Worm (Caenorhabditis elegans) whole organism, young adult: ENCODE measurements around the gene del-8.

Experiments used
- B0019.2 ChIP-seq: fragments of 200-800 bp; sonication (Bioruptor generic); conservative IDR thresholded peaks from 2 replicates; pipeline ENCODE4 v1.3.6; 2022; ENCODE audit warnings: missing genetic modification reagents, missing genetic modification characterization, missing compliant biosample characterization
- B0035.1 ChIP-seq: sonication (generic microtip); optimal IDR thresholded peaks from 2 replicates; lab custom pipeline; 2016; ENCODE audit warnings: missing genetic modification characterization, mild to moderate bottlenecking, missing compliant biosample characterization, missing genotype, missing genetic modification reagents
- B0336.3 ChIP-seq: fragments of 200-800 bp; sonication (Bioruptor generic); IDR thresholded peaks from 2 replicates; pipeline ENCODE4 v1.3.6; 2022; ENCODE audit warnings: missing genetic modification characterization, missing compliant biosample characterization
- F10E7.11 ChIP-seq: sonication (generic microtip); optimal IDR thresholded peaks from 2 replicates; lab custom pipeline; 2017; ENCODE audit warnings: mild to moderate bottlenecking, missing genetic modification characterization, moderate library complexity, missing compliant biosample characterization
- F22D6.2 ChIP-seq: sonication (generic microtip); optimal IDR thresholded peaks from 2 replicates; lab custom pipeline; 2016; ENCODE audit warnings: mild to moderate bottlenecking, missing genetic modification characterization, missing compliant biosample characterization
- F39B2.1 ChIP-seq: fragments of 200-800 bp; sonication (Bioruptor generic); IDR thresholded peaks from 2 replicates; pipeline ENCODE4 v1.3.6; 2022; ENCODE audit warnings: missing genetic modification reagents, missing genetic modification characterization, missing compliant biosample characterization
- F49E8.2 ChIP-seq: sonication (generic microtip); optimal IDR thresholded peaks from 3 replicates; lab custom pipeline; 2017; ENCODE audit warnings: missing genetic modification characterization, mild to moderate bottlenecking, missing compliant biosample characterization, antibody characterized with exemption, moderate library complexity; ENCODE audit not compliant: insufficient read depth
- F55B11.4 ChIP-seq: sonication (generic microtip); optimal IDR thresholded peaks from 2 replicates; lab custom pipeline; 2016; ENCODE audit warnings: missing compliant biosample characterization, missing genetic modification characterization, borderline replicate concordance; ENCODE audit not compliant: insufficient read depth
- F57C9.4 ChIP-seq: sonication (generic microtip); optimal IDR thresholded peaks from 2 replicates; lab custom pipeline; 2017; ENCODE audit warnings: mild to moderate bottlenecking, missing genetic modification characterization, missing compliant biosample characterization
- T07F8.4 ChIP-seq: sonication (generic microtip); optimal IDR thresholded peaks from 2 replicates; lab custom pipeline; 2016; ENCODE audit warnings: mild to moderate bottlenecking, missing genetic modification characterization, moderate library complexity, missing compliant biosample characterization
- T26A5.8 ChIP-seq: sonication (generic microtip); optimal IDR thresholded peaks from 2 replicates; lab custom pipeline; 2016; ENCODE audit warnings: missing genetic modification characterization, missing compliant biosample characterization
- Y67H2A.10 ChIP-seq: fragments of 200-800 bp; sonication (Bioruptor generic); conservative IDR thresholded peaks from 2 replicates; pipeline ENCODE4 v1.3.6; 2022; ENCODE audit warnings: missing genetic modification reagents, missing genetic modification characterization, missing compliant biosample characterization
- bed-1 ChIP-seq: fragments of 200-800 bp; sonication (Bioruptor generic); IDR thresholded peaks from 2 replicates; pipeline ENCODE4 v1.3.6; 2022; ENCODE audit warnings: missing genetic modification reagents, missing genetic modification characterization, missing compliant biosample characterization
- bed-2 ChIP-seq: fragments of 200-800 bp; sonication (Bioruptor generic); IDR thresholded peaks from 2 replicates; pipeline ENCODE4 v1.3.6; 2022; ENCODE audit warnings: missing genetic modification reagents, missing genetic modification characterization, missing compliant biosample characterization
- cebp-1 ChIP-seq, 2 experiments: fragments of 200-800 bp in 1 of 2; sonication (Bioruptor generic) in 1 of 2; sonication (generic microtip) in 1 of 2; IDR thresholded peaks in 1 of 2; optimal IDR thresholded peaks in 1 of 2; 2 replicates each; pipeline versions ENCODE4 v1.3.6 to Lab custom; 2017 to 2022; ENCODE audit warnings: missing compliant biosample characterization in 2 of 2, missing genetic modification characterization in 2 of 2, mild to moderate bottlenecking in 1 of 2, missing genetic modification reagents in 1 of 2, moderate library complexity in 1 of 2
- ceh-27 ChIP-seq: fragments of 200-800 bp; sonication (Bioruptor generic); optimal IDR thresholded peaks from 2 replicates; lab custom pipeline; 2018; ENCODE audit warnings: mild to moderate bottlenecking, missing genetic modification characterization, moderate library complexity, missing compliant biosample characterization
- dpl-1 ChIP-seq: fragments of 150-350 bp; optimal IDR thresholded peaks from 2 replicates; lab custom pipeline; 2014; ENCODE audit warnings: missing biosample characterization, missing genetic modification reagents, missing genetic modification characterization
- egl-18 ChIP-seq: fragments of 200-800 bp; sonication (Bioruptor generic); IDR thresholded peaks from 2 replicates; pipeline ENCODE4 v1.3.6; 2022; ENCODE audit warnings: missing genetic modification reagents, missing genetic modification characterization, missing compliant biosample characterization
- ets-4 ChIP-seq: fragments of 200-800 bp; sonication (Bioruptor generic); optimal IDR thresholded peaks from 2 replicates; lab custom pipeline; 2018; ENCODE audit warnings: mild to moderate bottlenecking, missing genetic modification characterization, missing compliant biosample characterization
- gei-17 ChIP-seq: fragments of 200-800 bp; sonication (Bioruptor generic); optimal IDR thresholded peaks from 2 replicates; lab custom pipeline; 2018; ENCODE audit warnings: mild to moderate bottlenecking, missing genetic modification characterization, missing compliant biosample characterization
- him-1 ChIP-seq: sonication (generic microtip); optimal IDR thresholded peaks from 2 replicates; lab custom pipeline; 2016; ENCODE audit warnings: missing genotype, missing genetic modification reagents, missing genetic modification characterization, missing compliant biosample characterization
- hlh-12 ChIP-seq: sonication (generic microtip); optimal IDR thresholded peaks from 2 replicates; lab custom pipeline; 2016; ENCODE audit warnings: missing genetic modification characterization, missing compliant biosample characterization
- hlh-26 ChIP-seq: fragments of 200-800 bp; sonication (Bioruptor generic); conservative IDR thresholded peaks from 2 replicates; pipeline ENCODE4 v1.3.6; 2022; ENCODE audit warnings: missing genetic modification reagents, missing genetic modification characterization, missing compliant biosample characterization
- hmg-20 ChIP-seq: fragments of 200-800 bp; sonication (Bioruptor generic); IDR thresholded peaks from 2 replicates; pipeline ENCODE4 v1.3.6; 2022; ENCODE audit warnings: missing genetic modification reagents, missing genetic modification characterization, missing compliant biosample characterization
- hrde-1 ChIP-seq: sonication (generic microtip); optimal IDR thresholded peaks from 2 replicates; lab custom pipeline; 2016; ENCODE audit warnings: missing genetic modification characterization, mild to moderate bottlenecking, missing compliant biosample characterization, moderate library complexity, missing genotype, missing genetic modification reagents, borderline replicate concordance
- let-607 ChIP-seq, 2 experiments: fragments of 200-800 bp in 1 of 2; sonication (Bioruptor generic) in 1 of 2; sonication (generic microtip) in 1 of 2; optimal IDR thresholded peaks; 2 replicates each; lab custom pipeline; 2016 to 2018; ENCODE audit warnings: mild to moderate bottlenecking in 2 of 2, missing compliant biosample characterization in 2 of 2, missing genetic modification characterization in 2 of 2, moderate library complexity in 2 of 2, missing genotype in 1 of 2
- lir-1 ChIP-seq: fragments of 200-800 bp; sonication (Bioruptor generic); conservative IDR thresholded peaks from 2 replicates; pipeline ENCODE4 v1.3.6; 2022; ENCODE audit warnings: missing genetic modification reagents, missing genetic modification characterization, missing compliant biosample characterization
- lsl-1 ChIP-seq: fragments of 200-800 bp; sonication (Bioruptor generic); optimal IDR thresholded peaks from 2 replicates; lab custom pipeline; 2018; ENCODE audit warnings: mild to moderate bottlenecking, missing genetic modification characterization, moderate library complexity, missing compliant biosample characterization
- madf-10 ChIP-seq: sonication (generic microtip); optimal IDR thresholded peaks from 2 replicates; lab custom pipeline; 2016; ENCODE audit warnings: mild to moderate bottlenecking, missing genetic modification characterization, missing compliant biosample characterization
- madf-3 ChIP-seq: fragments of 200-800 bp; sonication (Bioruptor generic); IDR thresholded peaks from 2 replicates; pipeline ENCODE4 v1.3.6; 2022; ENCODE audit warnings: missing genetic modification reagents, missing genetic modification characterization, missing compliant biosample characterization
- madf-8 ChIP-seq: fragments of 200-800 bp; sonication (Bioruptor generic); conservative IDR thresholded peaks from 2 replicates; pipeline ENCODE4 v1.3.6; 2022; ENCODE audit warnings: missing genetic modification reagents, missing genetic modification characterization, missing compliant biosample characterization
- mes-4 ChIP-seq: sonication (generic microtip); optimal IDR thresholded peaks from 2 replicates; lab custom pipeline; 2016; ENCODE audit warnings: missing genotype, missing genetic modification characterization, missing compliant biosample characterization
- nfya-1 ChIP-seq: sonication (generic microtip); optimal IDR thresholded peaks from 2 replicates; lab custom pipeline; 2017; ENCODE audit warnings: antibody characterized with exemption, missing compliant biosample characterization, missing genetic modification characterization, borderline replicate concordance; ENCODE audit not compliant: insufficient read depth
- nfyb-1 ChIP-seq: fragments of 200-800 bp; sonication (Bioruptor generic); IDR thresholded peaks from 2 replicates; pipeline ENCODE4 v1.3.6; 2022; ENCODE audit warnings: missing genetic modification reagents, missing genetic modification characterization, missing compliant biosample characterization
- nhr-120 ChIP-seq: fragments of 200-800 bp; sonication (Bioruptor generic); IDR thresholded peaks from 2 replicates; pipeline ENCODE4 v1.3.6; 2022; ENCODE audit warnings: missing genetic modification characterization, missing compliant biosample characterization
- nhr-80 ChIP-seq: sonication (generic microtip); optimal IDR thresholded peaks from 2 replicates; lab custom pipeline; 2016; ENCODE audit warnings: missing genetic modification characterization, missing compliant biosample characterization
- rcor-1 ChIP-seq: fragments of 200-800 bp; sonication (Bioruptor generic); IDR thresholded peaks from 2 replicates; pipeline ENCODE4 v1.3.6; 2022; ENCODE audit warnings: missing genetic modification reagents, missing genetic modification characterization, missing compliant biosample characterization
- rec-8 ChIP-seq, 2 experiments: sonication (generic microtip); optimal IDR thresholded peaks; 2 replicates each; lab custom pipeline; 2016; ENCODE audit warnings: mild to moderate bottlenecking in 2 of 2, missing genetic modification characterization in 2 of 2, missing genetic modification reagents in 2 of 2, missing genotype in 2 of 2, missing biosample characterization in 1 of 2, missing compliant biosample characterization in 1 of 2, moderate library complexity in 1 of 2
- snpc-1.1 ChIP-seq: sonication (generic microtip); optimal IDR thresholded peaks from 2 replicates; lab custom pipeline; 2017; ENCODE audit warnings: missing genetic modification characterization, mild to moderate bottlenecking, missing compliant biosample characterization, antibody characterized with exemption, moderate library complexity, missing genotype, missing genetic modification reagents; ENCODE audit not compliant: insufficient read depth
- snpc-3.4 ChIP-seq: sonication (generic microtip); optimal IDR thresholded peaks from 2 replicates; lab custom pipeline; 2017; ENCODE audit warnings: missing genetic modification characterization, mild to moderate bottlenecking, missing compliant biosample characterization, antibody characterized with exemption, moderate library complexity, missing genotype, missing genetic modification reagents
- snpc-4 ChIP-seq, 5 experiments: fragments of 150-350 bp in 1 of 5; sonication (generic microtip) in 4 of 5; optimal IDR thresholded peaks; 2 replicates each; lab custom pipeline; 2014 to 2018; ENCODE audit warnings: missing genetic modification characterization in 5 of 5, missing biosample characterization in 3 of 5, antibody characterized with exemption in 2 of 5, mild to moderate bottlenecking in 2 of 5, missing compliant biosample characterization in 2 of 5, missing genotype in 2 of 5, moderate library complexity in 2 of 5, missing genetic modification reagents in 1 of 5
- sptf-2 ChIP-seq: fragments of 200-800 bp; sonication (Bioruptor generic); optimal IDR thresholded peaks from 2 replicates; lab custom pipeline; 2018; ENCODE audit warnings: mild to moderate bottlenecking, missing genetic modification characterization, missing compliant biosample characterization
- unc-130 ChIP-seq: sonication (generic microtip); optimal IDR thresholded peaks from 2 replicates; lab custom pipeline; 2016; ENCODE audit warnings: missing genetic modification reagents, missing genetic modification characterization, missing compliant biosample characterization
- xnd-1 ChIP-seq: sonication (generic microtip); optimal IDR thresholded peaks from 2 replicates; lab custom pipeline; 2016; ENCODE audit warnings: missing genotype, missing genetic modification reagents, missing genetic modification characterization, missing compliant biosample characterization
- ztf-25 ChIP-seq: fragments of 200-800 bp; sonication (Bioruptor generic); IDR thresholded peaks from 2 replicates; pipeline ENCODE4 v1.3.6; 2022; ENCODE audit warnings: missing genetic modification reagents, missing genetic modification characterization, missing compliant biosample characterization
- ztf-26 ChIP-seq: sonication (generic microtip); optimal IDR thresholded peaks from 2 replicates; lab custom pipeline; 2017; ENCODE audit warnings: missing genetic modification characterization, missing compliant biosample characterization

Gene del-8

ce11 chrX:9551112-9551511, 38.1 kb upstream of the del-8 start (continued):
- no peak for TF ChIP-seq nhr-120 (GFP tag; lab: Robert Waterston, UW)
- TF ChIP-seq mes-4: no peak
- no peak for TF ChIP-seq madf-10 (tag; lab: Kevin White, UChicago)
- no peak for TF ChIP-seq bed-2
- no peak for TF ChIP-seq F57C9.4
- TF ChIP-seq F55B11.4 (tag; lab: Kevin White, UChicago): no peak
- TF ChIP-seq nfya-1 (tag; lab: Kevin White, UChicago): no peak
- no peak for TF ChIP-seq Y67H2A.10
- TF ChIP-seq gei-17 (GFP tag; lab: Kevin White, UChicago): no peak
- TF ChIP-seq nfyb-1: peak; percentile 46; the same call in 1 of the 2 replicates
- 0 out of 2 replicates have a peak, but pooled peaks have one; percentile 12 for TF ChIP-seq cebp-1 (GFP tag; IDR thresholded peaks at IDR 0.05; lab: Robert Waterston, UW)
- peak; percentile 66 for TF ChIP-seq cebp-1 (tag; optimal IDR thresholded peaks at IDR 0.05; lab: Kevin White, UChicago)
- no peak for TF ChIP-seq F39B2.1 (GFP tag; lab: Robert Waterston, UW)
- no peak for TF ChIP-seq snpc-3.4
- no peak for TF ChIP-seq sptf-2
- no peak for TF ChIP-seq him-1
- no peak for TF ChIP-seq lsl-1 (GFP tag; lab: Kevin White, UChicago)
- no peak for TF ChIP-seq T26A5.8
- TF ChIP-seq T07F8.4 (tag; lab: Kevin White, UChicago): no peak
- no peak for TF ChIP-seq hlh-26 (GFP tag; lab: Robert Waterston, UW)
- TF ChIP-seq snpc-1.1 (tag; lab: Kevin White, UChicago): no peak
- TF ChIP-seq lir-1: 0 out of 2 replicates have a peak, but pooled peaks have one; percentile 18
- TF ChIP-seq hrde-1 (tag; lab: Kevin White, UChicago): no peak
- no peak for TF ChIP-seq B0035.1 (tag; lab: Kevin White, UChicago)
- TF ChIP-seq let-607 (tag; optimal IDR thresholded peaks at IDR 0.05; lab: Kevin White, UChicago): peak in 1 of 2 experiments; percentile 7
- TF ChIP-seq rec-8 (tag; optimal IDR thresholded peaks at IDR 0.05; lab: Kevin White, UChicago): no peak
- peak; percentile 17 for TF ChIP-seq ztf-26
- TF ChIP-seq madf-8 (GFP tag; lab: Robert Waterston, UW): no peak
- no peak for TF ChIP-seq ets-4 (GFP tag; lab: Kevin White, UChicago)
- no peak for TF ChIP-seq snpc-4 (GFP tag; optimal IDR thresholded peaks at IDR 0.05; lab: Kevin White, UChicago)
- peak in 2 of 4 experiments; percentile 26 to 39 for TF ChIP-seq snpc-4 (tag; optimal IDR thresholded peaks at IDR 0.05; lab: Kevin White, UChicago)
- no peak for TF ChIP-seq egl-18 (GFP tag; lab: Robert Waterston, UW)
- no peak for TF ChIP-seq dpl-1 (GFP tag; lab: Kevin White, UChicago)
- no peak for TF ChIP-seq madf-3
- no peak for TF ChIP-seq xnd-1 (tag; lab: Kevin White, UChicago)
- peak; percentile 88 for TF ChIP-seq nhr-80
- no peak for TF ChIP-seq ztf-25
- TF ChIP-seq ceh-27 (GFP tag; lab: Kevin White, UChicago): peak; percentile 65
- TF ChIP-seq F22D6.2 (tag; lab: Kevin White, UChicago): no peak
- TF ChIP-seq F10E7.11: no peak
- TF ChIP-seq rcor-1 (GFP tag; lab: Robert Waterston, UW): no peak
- no peak for TF ChIP-seq hmg-20 (GFP tag; lab: Robert Waterston, UW)
- TF ChIP-seq bed-1: no peak
- TF ChIP-seq B0336.3 (GFP tag; lab: Robert Waterston, UW): 0 out of 2 replicates have a peak, but pooled peaks have one; percentile 41
- no peak for TF ChIP-seq F49E8.2 (tag; lab: Kevin White, UChicago)
- no peak for TF ChIP-seq B0019.2 (GFP tag; lab: Robert Waterston, UW)
- no peak for TF ChIP-seq unc-130 (GFP tag; lab: Kevin White, UChicago)
- no peak for TF ChIP-seq hlh-12 (tag; lab: Kevin White, UChicago)
